Worm (Caenorhabditis elegans): Measurements from ENCODE around the gene Y62F5A.12.

Y62F5A.12 gene

DNA sequence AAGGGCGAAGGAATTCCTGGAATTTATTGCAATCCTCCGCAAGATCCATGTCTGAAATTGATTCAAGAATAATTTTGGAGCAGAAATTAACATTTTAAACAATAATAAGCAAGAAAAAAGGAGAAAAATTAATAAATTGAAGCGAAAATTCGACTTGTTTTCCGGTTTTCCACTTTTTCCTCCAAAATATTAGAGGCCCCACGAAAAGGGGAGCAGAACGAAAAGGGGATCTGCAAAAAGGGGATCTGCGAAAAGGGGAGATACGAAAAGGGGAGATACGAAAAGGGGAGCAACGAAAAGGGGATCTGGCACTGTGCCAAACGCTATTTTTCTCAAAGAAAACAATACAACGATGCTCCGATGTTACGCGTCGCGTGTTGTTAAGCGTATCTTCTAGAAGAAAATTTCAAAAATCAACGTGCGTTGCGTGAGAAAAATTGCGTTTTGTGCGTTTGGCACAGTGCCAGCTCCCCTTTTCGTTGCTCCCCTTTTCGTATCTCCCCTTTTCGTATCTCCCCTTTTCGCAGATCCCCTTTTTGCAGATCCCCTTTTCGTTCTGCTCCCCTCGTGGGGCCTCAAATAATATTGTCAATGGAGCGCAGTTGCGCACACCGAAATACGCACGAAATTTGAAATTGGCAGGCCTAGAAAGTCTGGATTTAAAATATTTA lies at the start of gene Y62F5A.12:
Gene Y62F5A.12 (minus strand): TSS at position 51 of the 671 bp plus-strand sequence.
- TF ChIP-seq T22C8.4 (GFP tag; IDR thresholded peaks at IDR 0.05) (peak; percentile 73), tab-1 (GFP tag; IDR thresholded peaks at IDR 0.05) (peak; percentile 86), ztf-29 (GFP tag; IDR thresholded peaks at IDR 0.05) (peak; percentile 57; the same call in 1 of the 2 replicates), ref-1 (GFP tag; conservative IDR thresholded peaks at IDR 0.05) (peak; percentile 56), ztf-23 (GFP tag; IDR thresholded peaks at IDR 0.05) (peak; percentile 92), flt-1 (GFP tag; IDR thresholded peaks at IDR 0.05) (peak; percentile 88), klf-2 (GFP tag; conservative IDR thresholded peaks at IDR 0.05) (peak; percentile 94), cog-1 (tag; optimal IDR thresholded peaks at IDR 0.05) (peak; percentile 64)

DNA sequence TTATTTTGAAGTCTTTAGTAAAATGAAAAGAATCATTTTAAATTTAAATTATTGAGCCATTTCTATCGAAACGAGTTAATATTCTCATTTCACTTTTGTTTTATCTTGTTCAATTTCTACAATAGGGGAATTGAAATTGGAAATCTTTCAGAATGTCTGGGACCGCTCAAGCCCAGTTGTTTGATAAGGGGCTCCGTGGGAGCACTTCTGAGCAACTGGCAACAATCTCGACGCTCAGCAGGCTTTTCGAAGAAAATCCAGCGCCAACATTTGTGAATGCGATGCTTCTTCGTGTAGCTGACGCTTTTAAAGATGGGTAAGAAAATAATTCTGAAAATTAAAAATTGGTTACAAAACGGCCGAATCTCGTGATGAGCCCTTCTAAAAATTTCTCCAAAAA lies 48.4 kb upstream of the Y62F5A.12 start, which contains the start of gene ints-7:
Gene ints-7 (plus strand): TSS at position 152 of the 400 bp plus-strand sequence.
- TF ChIP-seq med-1 (GFP tag; optimal IDR thresholded peaks at IDR 0.05; ENCODE audit: insufficient read depth) (no peak), ref-1 (GFP tag; conservative IDR thresholded peaks at IDR 0.05) (no peak), cog-1 (tag; optimal IDR thresholded peaks at IDR 0.05) (no peak), ztf-29 (GFP tag; IDR thresholded peaks at IDR 0.05) (no peak), ztf-23 (GFP tag; IDR thresholded peaks at IDR 0.05) (no peak), tab-1 (GFP tag; IDR thresholded peaks at IDR 0.05) (no peak), T22C8.4 (GFP tag; IDR thresholded peaks at IDR 0.05) (no peak), flt-1 (GFP tag; IDR thresholded peaks at IDR 0.05) (no peak), klf-2 (GFP tag; conservative IDR thresholded peaks at IDR 0.05) (no peak)

DNA sequence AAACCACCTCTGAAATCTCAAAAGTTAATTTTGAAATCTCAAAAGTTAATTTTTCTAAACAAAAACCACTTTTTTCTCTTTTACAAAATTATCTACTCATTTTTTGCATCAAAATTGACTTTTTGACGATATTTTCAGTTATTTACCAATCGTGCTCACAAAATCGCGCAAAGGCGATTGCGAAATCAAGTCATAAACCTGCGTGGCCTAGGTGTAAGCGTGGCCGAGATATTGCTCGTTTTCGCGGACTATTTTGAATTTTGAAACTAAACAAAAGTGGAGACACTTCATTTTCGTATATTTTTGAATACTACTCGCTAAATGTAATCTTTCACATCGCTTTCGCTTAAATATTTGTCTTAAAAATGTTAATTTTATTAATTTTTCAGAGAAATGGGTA lies 44.0 kb upstream of the Y62F5A.12 start, which contains the start of gene smc-6:
Gene smc-6 (plus strand): TSS at position 390 of the 400 bp plus-strand sequence.
- TF ChIP-seq tab-1 (GFP tag; IDR thresholded peaks at IDR 0.05) (no peak), med-1 (GFP tag; optimal IDR thresholded peaks at IDR 0.05; ENCODE audit: insufficient read depth) (no peak)

DNA sequence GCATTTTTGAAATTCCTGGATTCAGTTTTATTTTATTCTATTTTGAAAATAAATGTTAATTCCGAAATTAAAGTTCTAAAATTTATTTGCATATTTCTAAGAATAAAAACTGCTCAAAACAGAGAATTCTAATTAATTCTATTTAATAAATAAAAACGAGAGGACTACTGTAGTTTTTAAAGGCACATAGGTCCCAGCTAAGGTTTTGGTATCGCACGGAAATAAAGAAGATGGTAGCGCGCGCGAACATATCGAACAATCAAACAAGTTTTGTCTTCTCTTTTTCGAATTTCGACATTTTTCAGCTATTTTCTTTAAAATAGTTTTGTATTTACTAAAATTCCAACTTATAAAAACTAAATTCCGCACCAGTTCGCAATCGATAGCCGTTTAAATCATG lies 43.6 kb upstream of the Y62F5A.12 start:
- TF ChIP-seq T22C8.4 (GFP tag; IDR thresholded peaks at IDR 0.05): no peak
- TF ChIP-seq tab-1 (GFP tag; IDR thresholded peaks at IDR 0.05): no peak

DNA sequence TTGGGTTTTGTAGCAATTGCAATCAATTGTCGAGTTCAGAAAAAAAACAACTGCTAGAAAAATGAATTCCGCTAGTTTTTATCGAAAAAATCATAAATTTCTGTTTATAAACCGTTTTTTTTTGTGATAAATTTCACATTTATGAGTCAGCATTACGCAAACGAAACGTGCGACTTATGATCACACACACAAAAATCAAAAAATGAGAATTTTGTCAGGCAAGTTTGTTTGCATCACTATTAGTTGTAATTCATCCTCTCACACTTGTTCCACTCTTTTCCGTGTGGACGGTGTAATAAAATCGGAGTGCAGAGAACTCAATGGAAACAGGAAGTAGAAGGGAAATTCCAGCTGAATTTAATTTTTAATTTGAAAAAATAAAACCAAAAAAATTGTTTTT lies 43.1 kb upstream of the Y62F5A.12 start, which contains the start of gene pcs-1:
Gene pcs-1 (minus strand): TSS at position 344 of the 400 bp plus-strand sequence.
- TF ChIP-seq tab-1 (GFP tag; IDR thresholded peaks at IDR 0.05): no peak

DNA sequence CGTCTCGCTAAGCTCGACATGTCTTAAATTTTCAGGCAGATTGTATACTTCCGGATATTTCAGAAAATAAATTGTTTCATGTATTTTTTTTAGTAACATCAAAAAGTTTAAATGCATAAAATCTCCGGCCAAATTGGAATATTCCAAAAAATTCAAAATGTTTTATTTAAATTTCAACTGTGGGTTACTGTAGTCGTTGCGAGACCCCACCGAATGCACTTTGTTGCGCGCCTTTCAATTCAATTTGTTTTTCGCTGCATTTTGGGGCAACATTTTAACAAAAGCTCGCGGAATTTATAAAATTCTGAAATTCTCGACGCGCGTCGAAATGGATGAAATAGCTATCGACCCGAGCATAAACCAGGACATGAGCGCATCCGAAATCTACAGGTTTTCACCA lies 38.7 kb upstream of the Y62F5A.12 start, which contains the start of gene F54D5.2:
Gene F54D5.2 (plus strand): TSS at position 237 of the 400 bp plus-strand sequence.
- TF ChIP-seq tab-1 (GFP tag; IDR thresholded peaks at IDR 0.05) (no peak), flt-1 (GFP tag; IDR thresholded peaks at IDR 0.05) (no peak), ztf-23 (GFP tag; IDR thresholded peaks at IDR 0.05) (no peak), T22C8.4 (GFP tag; IDR thresholded peaks at IDR 0.05) (no peak), ztf-29 (GFP tag; IDR thresholded peaks at IDR 0.05) (no peak), cog-1 (tag; optimal IDR thresholded peaks at IDR 0.05) (no peak), klf-2 (GFP tag; conservative IDR thresholded peaks at IDR 0.05) (no peak), ref-1 (GFP tag; conservative IDR thresholded peaks at IDR 0.05) (no peak), med-1 (GFP tag; optimal IDR thresholded peaks at IDR 0.05; ENCODE audit: insufficient read depth) (no peak)

DNA sequence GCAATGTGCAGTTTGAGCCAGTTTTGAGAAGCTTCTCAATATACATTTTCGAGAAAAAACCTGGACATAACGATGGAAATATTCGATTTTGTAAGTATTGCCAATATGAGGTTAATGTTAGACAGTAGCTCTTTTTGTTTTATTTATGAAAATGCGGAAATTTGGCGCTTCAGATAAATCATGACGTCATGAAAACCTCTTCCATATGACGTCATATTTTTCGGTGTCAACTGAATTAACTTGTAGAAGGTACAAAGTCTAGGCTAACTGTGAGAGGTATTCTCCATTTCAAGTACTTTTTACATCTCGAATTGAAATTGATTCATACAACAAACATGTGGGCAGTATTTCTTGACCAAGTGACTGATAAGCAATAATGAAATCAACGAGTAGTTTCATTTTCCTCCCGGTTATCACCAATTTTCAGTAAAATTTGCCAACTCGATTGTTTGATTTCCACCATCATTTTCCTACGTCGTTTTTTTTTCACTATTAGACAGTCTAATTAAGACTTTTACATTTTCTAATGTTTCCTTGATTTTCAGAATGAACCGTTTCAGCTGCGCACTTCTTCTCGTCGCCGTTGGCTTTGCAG lies 37.1 kb upstream of the Y62F5A.12 start, which contains the start of gene F54D5.3:
Gene F54D5.3 (plus strand): TSS at position 546 of the 595 bp plus-strand sequence.
- TF ChIP-seq ztf-23 (GFP tag; IDR thresholded peaks at IDR 0.05) (no peak), T22C8.4 (GFP tag; IDR thresholded peaks at IDR 0.05) (no peak), cog-1 (tag; optimal IDR thresholded peaks at IDR 0.05) (no peak)

DNA sequence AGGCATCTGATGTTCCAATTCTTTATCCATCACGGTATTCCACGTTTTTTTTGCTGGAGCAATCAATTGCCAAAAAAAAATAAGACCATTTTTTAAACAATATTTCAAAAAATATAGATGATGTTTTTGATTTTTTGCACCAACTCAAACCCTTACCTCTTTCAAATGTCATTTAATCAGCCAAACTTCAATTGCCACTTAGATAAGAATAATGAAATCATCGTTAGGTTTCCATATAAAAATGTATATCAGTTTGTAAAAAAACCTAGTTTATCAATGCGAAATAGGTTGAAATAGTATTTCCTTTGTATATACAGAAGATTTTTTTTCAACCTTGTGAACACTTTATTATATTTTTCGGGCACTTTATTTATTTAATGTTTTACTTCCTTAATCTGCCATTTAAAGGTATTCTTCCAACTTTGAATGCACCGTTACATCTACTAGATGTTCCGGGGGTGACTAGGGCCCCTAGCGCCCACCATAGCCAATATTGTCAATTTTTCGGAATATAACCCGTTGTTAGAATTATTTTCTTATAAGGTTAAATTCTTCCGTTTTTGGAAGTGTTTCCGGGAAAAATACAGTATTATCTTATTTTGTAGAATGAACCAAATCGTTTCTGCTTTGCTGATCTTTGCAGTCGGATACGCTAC lies 35.1 kb upstream of the Y62F5A.12 start, which contains the start of the genes F54D5.23 and F54D5.4:
Gene F54D5.23 (minus strand): TSS at position 75 of the 656 bp plus-strand sequence.
Gene F54D5.4 (plus strand): TSS at position 606 of the 656 bp plus-strand sequence.
- TF ChIP-seq tab-1 (GFP tag; IDR thresholded peaks at IDR 0.05) (no peak), ztf-29 (GFP tag; IDR thresholded peaks at IDR 0.05) (no peak), med-1 (GFP tag; optimal IDR thresholded peaks at IDR 0.05; ENCODE audit: insufficient read depth) (no peak), ref-1 (GFP tag; conservative IDR thresholded peaks at IDR 0.05) (no peak), cog-1 (tag; optimal IDR thresholded peaks at IDR 0.05) (no peak), klf-2 (GFP tag; conservative IDR thresholded peaks at IDR 0.05) (no peak), ztf-23 (GFP tag; IDR thresholded peaks at IDR 0.05) (no peak), flt-1 (GFP tag; IDR thresholded peaks at IDR 0.05) (no peak), T22C8.4 (GFP tag; IDR thresholded peaks at IDR 0.05) (no peak)

DNA sequence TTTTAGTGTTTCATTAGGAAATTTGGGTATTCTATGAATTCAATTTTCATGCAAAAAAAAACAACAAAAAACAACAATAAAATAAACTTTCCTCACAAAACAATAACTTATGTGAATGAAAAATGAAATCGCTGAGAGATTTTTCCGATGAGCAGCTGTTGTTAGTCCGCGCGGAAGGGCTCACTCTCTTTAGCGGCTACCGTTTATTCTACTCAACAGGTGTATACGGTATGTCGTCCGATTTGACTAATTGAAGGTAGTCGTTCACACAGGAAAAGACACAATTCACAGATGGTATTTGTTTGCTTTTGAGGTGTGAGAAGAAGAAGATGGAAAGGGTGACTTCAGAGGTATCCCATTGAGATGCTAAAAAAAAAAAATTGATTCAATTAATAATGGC lies 34.4 kb upstream of the Y62F5A.12 start:
- TF ChIP-seq klf-2 (GFP tag; conservative IDR thresholded peaks at IDR 0.05) (no peak), tab-1 (GFP tag; IDR thresholded peaks at IDR 0.05) (no peak)

DNA sequence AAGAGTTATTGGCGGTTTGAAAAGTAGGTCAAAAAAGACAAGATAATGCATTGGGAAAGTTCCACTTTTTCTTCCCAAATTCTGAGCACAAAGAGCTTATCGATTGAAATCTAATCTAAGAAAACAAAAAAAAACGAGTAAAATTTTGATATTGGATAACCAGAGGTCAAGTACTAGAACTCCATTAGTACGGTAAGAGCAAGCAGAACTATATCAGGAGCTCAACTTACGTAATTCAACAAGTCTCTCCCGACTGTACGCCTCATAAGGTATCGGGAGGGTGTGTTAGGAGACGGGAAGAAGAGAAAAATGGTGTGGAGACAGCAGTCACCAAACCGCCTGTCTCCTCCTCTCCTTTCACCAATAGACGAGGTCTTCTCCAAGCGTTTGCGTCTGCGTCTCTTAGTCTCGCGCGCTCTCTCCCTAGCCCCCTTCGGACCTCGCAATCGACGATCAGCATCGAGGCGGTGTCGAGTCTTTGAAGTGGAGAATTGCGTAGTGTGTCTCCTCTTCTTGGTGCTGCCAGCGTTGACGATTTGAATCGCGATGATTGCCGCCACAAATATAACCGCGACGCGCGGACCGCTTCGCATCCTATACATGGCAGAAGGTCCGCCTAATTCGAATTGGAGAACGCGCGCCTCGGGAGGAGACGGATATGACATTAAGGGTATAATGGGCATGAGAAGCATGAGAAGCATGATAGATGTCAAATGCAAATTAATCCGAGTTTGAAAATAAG lies 32.9 kb upstream of the Y62F5A.12 start, which contains the start of gene F54D5.5:
Gene F54D5.5 (minus strand): TSS at position 51 of the 742 bp plus-strand sequence.
- peak; percentile 72; the same call in 1 of the 2 replicates for TF ChIP-seq flt-1 (GFP tag; IDR thresholded peaks at IDR 0.05)
- 0 out of 2 replicates have a peak, but pooled peaks have one; percentile 65 for TF ChIP-seq tab-1 (GFP tag; IDR thresholded peaks at IDR 0.05)
- no peak for TF ChIP-seq T22C8.4 (GFP tag; IDR thresholded peaks at IDR 0.05)
- TF ChIP-seq cog-1 (tag; optimal IDR thresholded peaks at IDR 0.05): peak; percentile 70
- peak; percentile 47; the same call in 1 of the 2 replicates for TF ChIP-seq ztf-23 (GFP tag; IDR thresholded peaks at IDR 0.05)
- TF ChIP-seq klf-2 (GFP tag; conservative IDR thresholded peaks at IDR 0.05): no peak
